Worm (Caenorhabditis elegans): Measurements from ENCODE around the gene srb-16.
A peak's percentile ranks its signal among the peaks of the same experiment; 100 is the strongest.

The srb-16 gene

ce11 chrII:5154540-5154939 lies 3.8 kb upstream of the srb-16 start, which contains the start of gene srb-12:
Gene srb-12 (minus strand): TSS chrII:5154640.
- TF ChIP-seq nhr-85 (tag) (no peak), nhr-237 (tag; optimal IDR thresholded peaks at IDR 0.05) (no peak), nhr-90 (tag; optimal IDR thresholded peaks at IDR 0.05; ENCODE audit: poor library complexity) (no peak), ceh-88 (GFP tag; IDR thresholded peaks at IDR 0.05) (no peak)

DNA sequence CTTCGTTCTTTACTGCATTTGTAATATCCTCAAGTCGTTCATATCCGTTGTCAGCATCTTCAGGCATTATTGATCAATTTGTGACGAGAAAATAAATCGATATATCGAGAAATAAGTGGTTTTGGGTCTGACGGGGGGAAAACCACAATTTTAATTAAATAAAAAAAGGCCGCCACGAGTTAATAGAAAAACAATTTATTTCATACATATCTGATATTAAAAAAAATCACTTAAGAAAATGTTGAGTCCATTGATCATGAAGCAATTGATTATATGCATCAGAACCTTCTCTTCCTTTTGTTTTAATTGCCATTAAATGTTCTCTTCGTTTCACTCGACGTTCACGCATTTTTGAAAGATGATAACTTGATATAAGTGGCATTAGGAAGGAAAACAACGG lies 2.4 kb downstream of the srb-16 start, which contains the start of gene F58A6.5:
TSS of gene F58A6.5 (minus strand) at position 101 of the 400 bp plus-strand sequence.
- TF ChIP-seq nhr-20 (tag; optimal IDR thresholded peaks at IDR 0.05) = no peak
- TF ChIP-seq nhr-237 (tag; optimal IDR thresholded peaks at IDR 0.05) = no peak
- TF ChIP-seq aha-1 (tag; optimal IDR thresholded peaks at IDR 0.05) = no peak
- no peak for TF ChIP-seq irx-1 (tag; optimal IDR thresholded peaks at IDR 0.05)
- TF ChIP-seq nhr-84 (tag; optimal IDR thresholded peaks at IDR 0.05) = no peak
- no peak for TF ChIP-seq unc-98 (GFP tag; IDR thresholded peaks at IDR 0.05)
- TF ChIP-seq hlh-17 (GFP tag; optimal IDR thresholded peaks at IDR 0.05; ENCODE audit: borderline replicate concordance) = no peak
- no peak for TF ChIP-seq fkh-10 (GFP tag; optimal IDR thresholded peaks at IDR 0.05)
- TF ChIP-seq elt-3 (tag; optimal IDR thresholded peaks at IDR 0.05) = no peak
- TF ChIP-seq fkh-4 (tag; optimal IDR thresholded peaks at IDR 0.05; ENCODE audit: borderline replicate concordance) = no peak
- TF ChIP-seq dpl-1 (GFP tag; optimal IDR thresholded peaks at IDR 0.05) = no peak
- no peak for TF ChIP-seq nhr-71 (tag; optimal IDR thresholded peaks at IDR 0.05)
- no peak for TF ChIP-seq efl-3 (GFP tag; optimal IDR thresholded peaks at IDR 0.05)
- TF ChIP-seq snpc-4 (tag; optimal IDR thresholded peaks at IDR 0.05) = no peak
- TF ChIP-seq blmp-1 (tag; optimal IDR thresholded peaks at IDR 0.05) = no peak

DNA sequence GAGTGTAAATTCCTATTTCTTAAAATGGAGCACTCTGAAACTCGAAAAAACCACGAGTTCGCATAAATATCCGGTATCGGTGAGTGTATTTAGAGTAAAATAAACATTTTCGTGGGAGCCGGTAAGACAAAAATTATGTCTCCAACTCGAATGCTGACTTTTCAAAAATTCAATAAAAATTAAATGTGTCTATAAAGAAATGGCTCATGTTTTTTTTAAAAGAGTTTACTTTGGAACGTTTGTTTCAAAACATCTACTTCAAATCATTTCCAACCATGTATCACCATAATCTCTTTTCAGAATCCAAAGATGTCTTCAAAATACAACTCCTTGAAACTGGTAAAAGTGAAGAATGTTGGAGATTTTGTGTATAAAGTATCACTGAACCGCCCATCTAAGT lies 8.1 kb downstream of the srb-16 start, which contains the start of gene F58A6.1:
TSS of gene F58A6.1 (plus strand) at position 301 of the 400 bp plus-strand sequence.
- TF ChIP-seq lin-13 (GFP tag; optimal IDR thresholded peaks at IDR 0.05) (no peak), dsc-1 (tag; optimal IDR thresholded peaks at IDR 0.05) (no peak), pqm-1 (tag; optimal IDR thresholded peaks at IDR 0.05) (no peak), nhr-237 (tag; optimal IDR thresholded peaks at IDR 0.05) (no peak), Y116A8C.19 (tag; optimal IDR thresholded peaks at IDR 0.05; ENCODE audit: borderline replicate concordance) (no peak), ceh-88 (GFP tag; IDR thresholded peaks at IDR 0.05) (no peak), mef-2 (tag; optimal IDR thresholded peaks at IDR 0.05) (no peak), nhr-85 (tag) (no peak), mdl-1 (tag; optimal IDR thresholded peaks at IDR 0.05) (no peak), snu-23 (GFP tag; optimal IDR thresholded peaks at IDR 0.05) (no peak), nhr-12 (tag; optimal IDR thresholded peaks at IDR 0.05) (no peak), dpl-1 (GFP tag; optimal IDR thresholded peaks at IDR 0.05) (no peak), grh-1 (GFP tag; IDR thresholded peaks at IDR 0.05) (no peak), unc-98 (GFP tag; IDR thresholded peaks at IDR 0.05) (no peak), pag-3 (tag; optimal IDR thresholded peaks at IDR 0.05; ENCODE audit: borderline replicate concordance, insufficient read depth) (no peak), hpl-2 (GFP tag; optimal IDR thresholded peaks at IDR 0.05) (no peak), swsn-7 (tag; optimal IDR thresholded peaks at IDR 0.05) (no peak), sox-4 (tag; optimal IDR thresholded peaks at IDR 0.05) (no peak), mep-1 (tag; optimal IDR thresholded peaks at IDR 0.05) (no peak), skn-1 (tag; optimal IDR thresholded peaks at IDR 0.05) (no peak)

- TF ChIP-seq aha-1 (tag; optimal IDR thresholded peaks at IDR 0.05) (no peak), jun-1 (tag; optimal IDR thresholded peaks at IDR 0.05) (no peak), lin-35 (GFP tag; optimal IDR thresholded peaks at IDR 0.05) (peak in 1 of 2 experiments; percentile 48), unc-62 (GFP tag; optimal IDR thresholded peaks at IDR 0.05) (no peak), nhr-20 (tag; optimal IDR thresholded peaks at IDR 0.05) (peak; percentile 92), C16A3.4 (tag; optimal IDR thresholded peaks at IDR 0.05) (no peak), elt-3 (tag; optimal IDR thresholded peaks at IDR 0.05) (peak in 1 of 6 experiments; percentile 31), snu-23 (GFP tag; optimal IDR thresholded peaks at IDR 0.05) (no peak), ces-1 (GFP tag; optimal IDR thresholded peaks at IDR 0.05) (no peak), lin-14 (GFP tag; optimal IDR thresholded peaks at IDR 0.05) (peak; percentile 34), fkh-10 (GFP tag; optimal IDR thresholded peaks at IDR 0.05) (no peak), elt-2 (tag; optimal IDR thresholded peaks at IDR 0.05) (peak; percentile 91)
Observed at ce11 chrII:5141945-5142514, 8.7 kb downstream of the srb-16 start, which contains the start of gene nas-29. Gene nas-29 (minus strand): TSS chrII:5142036.

Data from whole organism, L1 larva.